Fruit fly (Drosophila melanogaster) whole organism, wandering third instar larva: ENCODE results near the gene Obp69a.

Experiments
- Abd-B ChIP-seq: fragments of >200 bp; optimal IDR thresholded peaks from 2 replicates; lab custom pipeline; 2017; ENCODE audit warnings: missing biosample characterization, missing genetic modification characterization
- CG32264 ChIP-seq: fragments of 200-800 bp; sonication (Bioruptor generic); optimal IDR thresholded peaks from 2 replicates; lab custom pipeline; 2016; ENCODE audit warnings: missing biosample characterization, missing genetic modification characterization
- CG9705 ChIP-seq: fragments of 200-800 bp; sonication (Bioruptor generic); optimal IDR thresholded peaks from 2 replicates; lab custom pipeline; 2018; ENCODE audit warnings: missing biosample characterization, mild to moderate bottlenecking, missing genetic modification characterization
- CrebA ChIP-seq: fragments of 200-800 bp; sonication (Bioruptor generic); optimal IDR thresholded peaks from 2 replicates; lab custom pipeline; 2016; ENCODE audit warnings: missing biosample characterization, mild to moderate bottlenecking, missing genetic modification characterization, borderline replicate concordance
- Dfd ChIP-seq: fragments of >200 bp; optimal IDR thresholded peaks from 2 replicates; lab custom pipeline; 2017; ENCODE audit warnings: missing biosample characterization, missing genetic modification characterization
- Dif ChIP-seq: fragments of 200-275, 200-300 bp; sonication (Bioruptor generic); optimal IDR thresholded peaks from 2 replicates; lab custom pipeline; 2018; ENCODE audit warnings: missing biosample characterization, missing genetic modification characterization; ENCODE audit not compliant: partially characterized antibody
- GATAd ChIP-seq: sonication (Bioruptor generic); optimal IDR thresholded peaks from 2 replicates; lab custom pipeline; 2016; ENCODE audit warnings: missing biosample characterization, missing genetic modification characterization
- HLH106 ChIP-seq: fragments of 200-800 bp; optimal IDR thresholded peaks from 3 replicates; lab custom pipeline; 2019; ENCODE audit warnings: missing biosample characterization, mild to moderate bottlenecking, missing genetic modification characterization, moderate library complexity
- Hnf4 ChIP-seq: fragments of 200-800 bp; sonication (Bioruptor generic); optimal IDR thresholded peaks from 2 replicates; lab custom pipeline; 2016; ENCODE audit warnings: missing biosample characterization, mild to moderate bottlenecking, missing genetic modification characterization
- Hr78 ChIP-seq: fragments of >200 bp; optimal IDR thresholded peaks from 2 replicates; lab custom pipeline; 2017; ENCODE audit warnings: missing biosample characterization, missing genetic modification characterization
- Hr83 ChIP-seq: fragments of 200-300 bp; sonication (Bioruptor generic); optimal IDR thresholded peaks from 2 replicates; lab custom pipeline; 2016; ENCODE audit warnings: missing biosample characterization, mild to moderate bottlenecking, missing genetic modification characterization, moderate library complexity; ENCODE audit not compliant: poor library complexity, severe bottlenecking
- Jra ChIP-seq: sonication (Bioruptor generic); optimal IDR thresholded peaks from 2 replicates; lab custom pipeline; 2016; ENCODE audit warnings: missing biosample characterization, missing genetic modification characterization
- Mio ChIP-seq: sonication (Bioruptor generic); optimal IDR thresholded peaks from 2 replicates; lab custom pipeline; 2016; ENCODE audit warnings: missing biosample characterization, missing genetic modification characterization
- Myc ChIP-seq: fragments of >200 bp; optimal IDR thresholded peaks from 2 replicates; lab custom pipeline; 2017
- N ChIP-seq: fragments of >200 bp; optimal IDR thresholded peaks from 2 replicates; lab custom pipeline; 2018; ENCODE audit warnings: missing biosample characterization, missing external identifiers, missing genetic modification characterization
- OdsH ChIP-seq: fragments of 200-800 bp; sonication (Bioruptor generic); optimal IDR thresholded peaks from 2 replicates; lab custom pipeline; 2016; ENCODE audit warnings: missing biosample characterization, mild to moderate bottlenecking, missing genetic modification characterization
- Rel ChIP-seq, 2 experiments: fragments of 200-800 bp; sonication (Bioruptor generic) in 1 of 2; optimal IDR thresholded peaks; 2 replicates in 1 of 2; 3 replicates in 1 of 2; lab custom pipeline; 2016 to 2019; ENCODE audit warnings: mild to moderate bottlenecking in 2 of 2, missing biosample characterization in 2 of 2, missing genetic modification characterization in 2 of 2, moderate library complexity in 1 of 2
- Sp1 ChIP-seq: fragments of 200-800 bp; sonication (Bioruptor generic); optimal IDR thresholded peaks from 3 replicates; lab custom pipeline; 2019; ENCODE audit warnings: missing biosample characterization, mild to moderate bottlenecking, missing genetic modification characterization, moderate library complexity
- Vsx2 ChIP-seq: fragments of 200-300, 225-300 bp; sonication (Bioruptor generic); optimal IDR thresholded peaks from 2 replicates; lab custom pipeline; 2018; ENCODE audit warnings: missing biosample characterization, missing genetic modification characterization; ENCODE audit not compliant: partially characterized antibody
- br ChIP-seq: fragments of 200-800 bp; sonication (Bioruptor generic); optimal IDR thresholded peaks from 2 replicates; lab custom pipeline; 2016; ENCODE audit warnings: missing biosample characterization, missing genetic modification characterization
- brk ChIP-seq: fragments of 200-800 bp; sonication (Bioruptor generic); optimal IDR thresholded peaks from 2 replicates; lab custom pipeline; 2016; ENCODE audit warnings: missing biosample characterization, mild to moderate bottlenecking, missing genetic modification characterization
- dl ChIP-seq, 2 experiments: fragments of 175-275, 200-275 bp in 1 of 2; fragments of 200-275 bp in 1 of 2; sonication (Bioruptor generic); optimal IDR thresholded peaks; lab custom pipeline; 2018; ENCODE audit warnings: mild to moderate bottlenecking in 2 of 2, missing biosample characterization in 2 of 2, missing genetic modification characterization in 2 of 2, moderate library complexity in 2 of 2; ENCODE audit not compliant: partially characterized antibody in 2 of 2, insufficient read depth in 1 of 2
- dmrt93B ChIP-seq: fragments of 200-800 bp; sonication (Bioruptor generic); optimal IDR thresholded peaks from 2 replicates; lab custom pipeline; 2018; ENCODE audit warnings: missing biosample characterization, mild to moderate bottlenecking, missing genetic modification characterization
- dsf ChIP-seq: sonication (Bioruptor generic); optimal IDR thresholded peaks from 2 replicates; lab custom pipeline; 2016; ENCODE audit warnings: missing biosample characterization, missing genetic modification characterization, borderline replicate concordance
- ey ChIP-seq: fragments of 200-800 bp; sonication (Bioruptor generic); optimal IDR thresholded peaks from 2 replicates; lab custom pipeline; 2016; ENCODE audit warnings: missing biosample characterization, missing genetic modification characterization
- foxo ChIP-seq, 2 experiments: fragments of 200-800 bp; sonication (Bioruptor generic); optimal IDR thresholded peaks; 2 replicates in 1 of 2; 3 replicates in 1 of 2; lab custom pipeline; 2016 to 2017; ENCODE audit warnings: missing biosample characterization in 2 of 2, missing genetic modification characterization in 2 of 2
- fru ChIP-seq: fragments of 200-800 bp; sonication (Bioruptor generic); optimal IDR thresholded peaks from 3 replicates; lab custom pipeline; 2016; ENCODE audit warnings: missing biosample characterization, mild to moderate bottlenecking, missing genetic modification characterization
- h ChIP-seq: fragments of 200-800 bp; sonication (Bioruptor generic); optimal IDR thresholded peaks from 3 replicates; lab custom pipeline; 2016; ENCODE audit warnings: missing biosample characterization, mild to moderate bottlenecking, missing genetic modification characterization
- jim ChIP-seq: fragments of 175-275, 200-325 bp; sonication (Bioruptor generic); optimal IDR thresholded peaks from 2 replicates; lab custom pipeline; 2016; ENCODE audit warnings: missing biosample characterization, mild to moderate bottlenecking, missing genetic modification characterization
- lola ChIP-seq: fragments of >200 bp; optimal IDR thresholded peaks from 2 replicates; lab custom pipeline; 2017; ENCODE audit warnings: missing biosample characterization, missing genetic modification characterization
- pan ChIP-seq: fragments of >200 bp; optimal IDR thresholded peaks from 2 replicates; lab custom pipeline; 2017
- psq ChIP-seq: fragments of 200-800 bp; sonication (Bioruptor generic); optimal IDR thresholded peaks from 3 replicates; lab custom pipeline; 2017; ENCODE audit warnings: missing biosample characterization, mild to moderate bottlenecking, missing genetic modification characterization, moderate library complexity
- rgr ChIP-seq: fragments of 200-800 bp; sonication (Bioruptor generic); optimal IDR thresholded peaks from 3 replicates; lab custom pipeline; 2016; ENCODE audit warnings: missing biosample characterization, mild to moderate bottlenecking, missing genetic modification characterization
- sage ChIP-seq: fragments of 200-800 bp; sonication (Bioruptor generic); optimal IDR thresholded peaks from 2 replicates; lab custom pipeline; 2016; ENCODE audit warnings: missing biosample characterization, mild to moderate bottlenecking, missing genetic modification characterization
- sv ChIP-seq: fragments of 200-800 bp; sonication (Bioruptor generic); optimal IDR thresholded peaks from 3 replicates; lab custom pipeline; 2016; ENCODE audit warnings: missing biosample characterization, missing genetic modification characterization
- tai ChIP-seq: sonication (Bioruptor generic); optimal IDR thresholded peaks from 2 replicates; lab custom pipeline; 2016; ENCODE audit warnings: missing biosample characterization, missing genetic modification characterization
- usp ChIP-seq: fragments of >200 bp; optimal IDR thresholded peaks from 2 replicates; lab custom pipeline; 2017; ENCODE audit warnings: missing biosample characterization, missing genetic modification characterization
- woc ChIP-seq: sonication (Bioruptor generic); optimal IDR thresholded peaks from 2 replicates; lab custom pipeline; 2016; ENCODE audit warnings: missing biosample characterization, mild to moderate bottlenecking, missing genetic modification characterization

The Obp69a gene

DNA sequence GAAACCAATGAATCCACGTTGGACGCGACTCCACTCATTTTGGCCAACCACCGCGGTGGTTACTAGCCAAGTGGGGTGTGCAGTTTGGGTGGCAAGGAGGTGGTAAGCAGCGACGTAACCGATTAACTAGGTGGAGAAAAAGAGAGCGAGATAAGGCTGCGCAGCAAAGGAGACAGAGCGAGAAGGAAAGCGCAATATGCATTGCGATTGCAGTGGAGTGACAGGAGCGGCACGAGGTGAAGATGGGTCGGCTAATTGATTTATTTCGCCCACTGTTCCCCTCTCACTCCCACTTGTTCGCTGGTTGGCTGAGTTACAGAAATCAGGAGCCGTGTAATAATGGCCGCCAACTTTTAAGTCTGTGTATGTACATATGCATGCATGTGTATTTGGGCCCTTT lies 37.7 kb downstream of the Obp69a start:
- TF ChIP-seq foxo (GFP tag; optimal IDR thresholded peaks at IDR 0.05; lab: Kevin White, UChicago) (no peak), Vsx2 (GFP tag; lab: Kevin White, UChicago) (peak; percentile 46), fru (no peak), rgr (GFP tag; lab: Kevin White, UChicago) (no peak)

DNA sequence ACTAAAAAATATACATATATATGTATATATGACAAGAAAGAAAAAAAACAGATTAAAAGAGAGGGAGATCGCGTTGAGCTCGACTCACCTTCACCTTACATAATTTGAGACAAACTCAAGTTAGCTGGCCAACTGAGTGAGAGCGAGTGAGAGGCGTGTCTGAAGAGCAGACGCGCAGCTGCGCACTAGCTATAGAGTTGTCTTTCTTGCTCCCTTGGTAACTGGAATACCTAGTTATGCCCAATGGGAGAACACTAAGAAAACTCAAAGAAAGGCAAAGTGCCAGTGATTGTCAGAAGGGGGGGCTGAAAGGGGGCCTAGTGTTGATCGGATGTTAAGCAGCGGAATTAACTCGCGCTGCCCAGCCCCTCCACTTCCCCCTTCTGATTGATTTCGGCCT lies 38.5 kb downstream of the Obp69a start:
- TF ChIP-seq dl (GFP tag; optimal IDR thresholded peaks at IDR 0.05; lab: Kevin White, UChicago; ENCODE audit: insufficient read depth in 1 of 2, partially characterized antibody in 2 of 2): peak in 1 of 2 experiments; percentile 34
- peak; percentile 75 for TF ChIP-seq Vsx2 (GFP tag; lab: Kevin White, UChicago)
- TF ChIP-seq Hr83 (GFP tag; lab: Kevin White, UChicago): peak; percentile 37
- TF ChIP-seq Hr78 (GFP tag; lab: Kevin White, UChicago): no peak
- no peak for TF ChIP-seq usp (GFP tag; lab: Kevin White, UChicago)
- peak; percentile 38 for TF ChIP-seq Dif (GFP tag; lab: Kevin White, UChicago)

DNA sequence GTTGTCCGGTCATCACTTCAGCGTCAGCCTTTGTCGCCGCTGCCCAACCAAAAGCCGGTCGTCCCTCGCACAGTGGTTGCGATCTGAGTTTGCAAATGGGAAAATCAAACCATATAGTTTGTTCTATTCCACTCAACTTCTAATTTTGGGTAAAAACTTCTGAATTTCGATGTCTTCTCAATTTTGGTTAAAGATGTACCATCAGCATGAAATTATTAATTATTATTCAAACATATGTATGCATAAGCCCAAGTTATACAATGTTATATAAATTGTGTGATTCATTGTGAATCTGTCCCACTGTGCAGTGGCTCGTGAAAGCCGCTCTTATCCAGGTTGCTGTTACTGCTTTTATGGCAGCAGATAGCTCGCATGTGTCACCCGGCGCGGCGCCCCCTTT lies 46.6 kb downstream of the Obp69a start:
- TF ChIP-seq brk (GFP tag; lab: Kevin White, UChicago) (no peak), GATAd (GFP tag; lab: Kevin White, UChicago) (no peak), N (GFP tag; lab: Kevin White, UChicago) (no peak), Mio (GFP tag; lab: Kevin White, UChicago) (no peak), dl (GFP tag; optimal IDR thresholded peaks at IDR 0.05; lab: Kevin White, UChicago; ENCODE audit: insufficient read depth in 1 of 2, partially characterized antibody in 2 of 2) (no peak), h (peak; percentile 65), Rel (GFP tag; optimal IDR thresholded peaks at IDR 0.05; lab: Kevin White, UChicago) (no peak), Rel (tag; optimal IDR thresholded peaks at IDR 0.05; lab: Kevin White, UChicago) (no peak), CG9705 (GFP tag; lab: Kevin White, UChicago) (no peak), Myc (lab: Kevin White, UChicago) (no peak), dmrt93B (GFP tag; lab: Kevin White, UChicago) (peak; percentile 19), fru (peak; percentile 49), Jra (GFP tag; lab: Kevin White, UChicago) (no peak), sage (no peak), dsf (GFP tag; lab: Kevin White, UChicago) (no peak), usp (GFP tag; lab: Kevin White, UChicago) (no peak), tai (GFP tag; lab: Kevin White, UChicago) (no peak), psq (GFP tag; lab: Kevin White, UChicago) (peak; percentile 47), Sp1 (GFP tag; lab: Kevin White, UChicago) (peak; percentile 65), rgr (GFP tag; lab: Kevin White, UChicago) (peak; percentile 52), sv (GFP tag; lab: Kevin White, UChicago) (no peak), OdsH (GFP tag; lab: Kevin White, UChicago) (peak; percentile 52), Dfd (GFP tag; lab: Kevin White, UChicago) (no peak), Hr83 (GFP tag; lab: Kevin White, UChicago) (no peak), Dif (GFP tag; lab: Kevin White, UChicago) (no peak), HLH106 (tag; lab: Kevin White, UChicago) (peak; percentile 46), ey (GFP tag; lab: Kevin White, UChicago) (peak; percentile 61), Vsx2 (GFP tag; lab: Kevin White, UChicago) (no peak), pan (no peak), br (peak; percentile 51), CrebA (no peak), woc (peak; percentile 63), CG32264 (no peak), lola (GFP tag; lab: Kevin White, UChicago) (no peak), jim (GFP tag; lab: Kevin White, UChicago) (no peak), foxo (GFP tag; optimal IDR thresholded peaks at IDR 0.05; lab: Kevin White, UChicago) (peak in 1 of 2 experiments; percentile 46), Hnf4 (GFP tag; lab: Kevin White, UChicago) (no peak), Abd-B (GFP tag; lab: Kevin White, UChicago) (no peak)
